Fruit fly (Drosophila melanogaster): ENCODE results near the gene fzr.

The fzr gene

dm6 chrX:4684444-4684924, 5.1 kb upstream of the fzr start (continued):
- peak; percentile 86 for TF ChIP-seq rib (GFP tag; IDR thresholded peaks at IDR 0.05)
- TF ChIP-seq CG17829 (tag; optimal IDR thresholded peaks at IDR 0.05): peak; percentile 77
- TF ChIP-seq ro (GFP tag; IDR thresholded peaks at IDR 0.05): peak; percentile 37; the same call in 1 of the 2 replicates
- TF ChIP-seq CG8290 (GFP tag; optimal IDR thresholded peaks at IDR 0.05): peak; percentile 76
- peak; percentile 8 to 97 for TF ChIP-seq CG8290 (tag; optimal IDR thresholded peaks at IDR 0.05)
- TF ChIP-seq CG16863 (GFP tag; optimal IDR thresholded peaks at IDR 0.05): peak; percentile 78
- peak; percentile 88 for TF ChIP-seq Side (GFP tag; optimal IDR thresholded peaks at IDR 0.05)
- peak; percentile 90 for TF ChIP-seq BEAF-32 (GFP tag; optimal IDR thresholded peaks at IDR 0.05)
- peak; percentile 79 for TF ChIP-seq Rx (GFP tag; IDR thresholded peaks at IDR 0.05)
- TF ChIP-seq D (optimal IDR thresholded peaks at IDR 0.05): peak; percentile 52
- peak; percentile 60 for TF ChIP-seq D (GFP tag; optimal IDR thresholded peaks at IDR 0.05)
- TF ChIP-seq CkIIα-i1 (GFP tag; IDR thresholded peaks at IDR 0.05): no peak
- peak; percentile 47 for TF ChIP-seq wek (GFP tag; optimal IDR thresholded peaks at IDR 0.05)
- peak; percentile 91 for TF ChIP-seq CHES-1-like (GFP tag; optimal IDR thresholded peaks at IDR 0.05)
- peak; percentile 74 for TF ChIP-seq HLH4C (GFP tag; IDR thresholded peaks at IDR 0.05; ENCODE audit: partially characterized antibody)
- TF ChIP-seq CG10565 (GFP tag; optimal IDR thresholded peaks at IDR 0.05): no peak
- peak; percentile 53; the same call in 1 of the 2 replicates for TF ChIP-seq dan (GFP tag; IDR thresholded peaks at IDR 0.05)
- peak; percentile 41 for TF ChIP-seq CG2875 (GFP tag; optimal IDR thresholded peaks at IDR 0.05)
- TF ChIP-seq Eip74EF (GFP tag; optimal IDR thresholded peaks at IDR 0.05): no peak
- TF ChIP-seq amos (GFP tag; IDR thresholded peaks at IDR 0.05; ENCODE audit: partially characterized antibody): peak; percentile 85
- peak; percentile 20 for TF ChIP-seq ac (GFP tag; optimal IDR thresholded peaks at IDR 0.05)
- peak; percentile 84 for TF ChIP-seq Dad (GFP tag; optimal IDR thresholded peaks at IDR 0.05)
- peak; percentile 62 for TF ChIP-seq slou (GFP tag; optimal IDR thresholded peaks at IDR 0.05)
- peak; percentile 65 for TF ChIP-seq Ssrp (tag; optimal IDR thresholded peaks at IDR 0.05)
- peak; percentile 75 for TF ChIP-seq CG33213 (GFP tag; optimal IDR thresholded peaks at IDR 0.05)
- peak; percentile 68 for TF ChIP-seq CG4820 (GFP tag; optimal IDR thresholded peaks at IDR 0.05)
- TF ChIP-seq eve (GFP tag; optimal IDR thresholded peaks at IDR 0.05): no peak
- peak; percentile 87 for TF ChIP-seq CG10366 (GFP tag; IDR thresholded peaks at IDR 0.05)
- peak; percentile 74; the same call in 2 of the 3 replicates for TF ChIP-seq CG34224 (GFP tag; IDR thresholded peaks at IDR 0.05; ENCODE audit: partially characterized antibody)
- peak; percentile 90 for TF ChIP-seq Ptx1 (GFP tag; IDR thresholded peaks at IDR 0.05)
- no peak for TF ChIP-seq HLHmδ (GFP tag; optimal IDR thresholded peaks at IDR 0.05)
- peak; percentile 89 for TF ChIP-seq CG18599 (GFP tag; optimal IDR thresholded peaks at IDR 0.05)
- TF ChIP-seq CG4328 (GFP tag; optimal IDR thresholded peaks at IDR 0.05): peak; percentile 78
- peak; percentile 74 for TF ChIP-seq Fer2 (tag; optimal IDR thresholded peaks at IDR 0.05)
- TF ChIP-seq CG8765 (GFP tag; IDR thresholded peaks at IDR 0.05): peak; percentile 78
- peak; percentile 76 for TF ChIP-seq ham (GFP tag; IDR thresholded peaks at IDR 0.05)
- TF ChIP-seq Hr3 (GFP tag; optimal IDR thresholded peaks at IDR 0.05): peak; percentile 71
- peak; percentile 64 for TF ChIP-seq CG4424 (GFP tag; optimal IDR thresholded peaks at IDR 0.05)
- TF ChIP-seq CG7271 (tag; optimal IDR thresholded peaks at IDR 0.05): no peak
- TF ChIP-seq tgo (GFP tag; IDR thresholded peaks at IDR 0.05): peak; percentile 89
- TF ChIP-seq CG9215 (GFP tag; IDR thresholded peaks at IDR 0.05): peak; percentile 84
- TF ChIP-seq gsb-n (tag; optimal IDR thresholded peaks at IDR 0.05): peak; percentile 23
- peak; percentile 5 for TF ChIP-seq hkb (optimal IDR thresholded peaks at IDR 0.05)
- TF ChIP-seq hkb (GFP tag; IDR thresholded peaks at IDR 0.05): peak; percentile 88
- TF ChIP-seq br (optimal IDR thresholded peaks at IDR 0.05): no peak
- TF ChIP-seq CG10654 (GFP tag; optimal IDR thresholded peaks at IDR 0.05): peak; percentile 61
- TF ChIP-seq PHDP (tag; optimal IDR thresholded peaks at IDR 0.05): peak; percentile 82
- peak; percentile 68 for TF ChIP-seq trem (tag; optimal IDR thresholded peaks at IDR 0.05)
- no peak for TF ChIP-seq prd (optimal IDR thresholded peaks at IDR 0.05)
- TF ChIP-seq prd (GFP tag; IDR thresholded peaks at IDR 0.05): peak; percentile 93
- TF ChIP-seq CG13287 (GFP tag; IDR thresholded peaks at IDR 0.05; ENCODE audit: partially characterized antibody): peak; percentile 85
- peak; percentile 92 for TF ChIP-seq lmd (GFP tag; IDR thresholded peaks at IDR 0.05)
